Fruit fly (Drosophila melanogaster) whole organism, prepupa: ENCODE data around the gene CG13901.

Experiments used
- Blimp-1 ChIP-seq: fragments of 200-800 bp; sonication (Bioruptor generic); optimal IDR thresholded peaks from 3 replicates; lab custom pipeline; 2017; ENCODE audit warnings: missing biosample characterization, missing genetic modification characterization, mild to moderate bottlenecking, moderate library complexity, missing genetic modification reagents
- CG10631 ChIP-seq: fragments of 200-800 bp; sonication (Bioruptor generic); optimal IDR thresholded peaks from 2 replicates; lab custom pipeline; 2016; ENCODE audit warnings: missing biosample characterization, missing genetic modification characterization
- CG10669 ChIP-seq: fragments of 200-800 bp; sonication (Bioruptor generic); optimal IDR thresholded peaks from 3 replicates; lab custom pipeline; 2018; ENCODE audit warnings: missing biosample characterization, mild to moderate bottlenecking, missing genetic modification characterization, moderate library complexity
- CG11294 ChIP-seq: fragments of 200-800 bp; sonication (Bioruptor generic); IDR thresholded peaks from 2 replicates; pipeline ENCODE4 v1.3.6; 2022; ENCODE audit warnings: missing biosample characterization, missing genetic modification characterization
- CG11762 ChIP-seq: fragments of 200-800 bp; sonication (Bioruptor generic); optimal IDR thresholded peaks from 3 replicates; lab custom pipeline; 2016; ENCODE audit warnings: missing biosample characterization, missing genetic modification characterization; ENCODE audit not compliant: insufficient read depth
- CG15336 ChIP-seq: fragments of 200-800 bp; sonication (Bioruptor generic); IDR thresholded peaks from 2 replicates; pipeline ENCODE4 v1.3.6; 2022; ENCODE audit warnings: missing biosample characterization, missing genetic modification characterization
- CG1621 ChIP-seq: fragments of 200-800 bp; sonication (Bioruptor generic); optimal IDR thresholded peaks from 3 replicates; lab custom pipeline; 2018; ENCODE audit warnings: missing biosample characterization, mild to moderate bottlenecking, missing genetic modification characterization
- CG16779 ChIP-seq: fragments of 200-800 bp; sonication (Bioruptor generic); optimal IDR thresholded peaks from 3 replicates; lab custom pipeline; 2017; ENCODE audit warnings: missing biosample characterization, mild to moderate bottlenecking, missing genetic modification characterization
- CG3032 ChIP-seq: fragments of 200-800 bp; optimal IDR thresholded peaks from 2 replicates; lab custom pipeline; 2019; ENCODE audit warnings: missing biosample characterization, mild to moderate bottlenecking, missing genetic modification characterization, moderate library complexity
- CG31627 ChIP-seq: fragments of 200-800 bp; sonication (Bioruptor generic); optimal IDR thresholded peaks from 3 replicates; lab custom pipeline; 2016; ENCODE audit warnings: missing biosample characterization, missing genetic modification characterization
- CG32006 ChIP-seq: fragments of 200-800 bp; sonication (Bioruptor generic); optimal IDR thresholded peaks from 3 replicates; lab custom pipeline; 2017; ENCODE audit warnings: missing biosample characterization, mild to moderate bottlenecking, missing genetic modification characterization
- CG34406 ChIP-seq: fragments of 200-800 bp; sonication (Bioruptor generic); optimal IDR thresholded peaks from 3 replicates; lab custom pipeline; 2016; ENCODE audit warnings: missing biosample characterization, missing genetic modification characterization
- CG6163 ChIP-seq: fragments of 200-800 bp; sonication (Bioruptor generic); IDR thresholded peaks from 3 replicates; pipeline ENCODE4 v1.3.6; 2022; ENCODE audit warnings: missing biosample characterization, missing genetic modification characterization
- CG6276 ChIP-seq: fragments of 200-800 bp; sonication (Bioruptor generic); optimal IDR thresholded peaks from 2 replicates; lab custom pipeline; 2017; ENCODE audit warnings: missing biosample characterization, mild to moderate bottlenecking, missing genetic modification characterization
- CG6792 ChIP-seq: fragments of 200-800 bp; sonication (Bioruptor generic); optimal IDR thresholded peaks from 3 replicates; lab custom pipeline; 2016; ENCODE audit warnings: missing biosample characterization, missing genetic modification characterization
- CG7368 ChIP-seq: fragments of 200-800 bp; sonication (Bioruptor generic); optimal IDR thresholded peaks from 3 replicates; lab custom pipeline; 2016; ENCODE audit warnings: missing biosample characterization, missing genetic modification characterization
- CG8319 ChIP-seq: fragments of 200-800 bp; sonication (Bioruptor generic); optimal IDR thresholded peaks from 3 replicates; lab custom pipeline; 2016; ENCODE audit warnings: missing biosample characterization, missing genetic modification characterization
- CG8632 ChIP-seq: fragments of 200-800 bp; sonication (Bioruptor generic); optimal IDR thresholded peaks from 3 replicates; lab custom pipeline; 2016; ENCODE audit warnings: missing biosample characterization, missing genetic modification characterization
- CG9139 ChIP-seq: fragments of 200-800 bp; sonication (Bioruptor generic); optimal IDR thresholded peaks from 3 replicates; lab custom pipeline; 2017; ENCODE audit warnings: missing biosample characterization, mild to moderate bottlenecking, missing genetic modification characterization
- Eip75B ChIP-seq: fragments of 200-800 bp; sonication (Bioruptor generic); optimal IDR thresholded peaks from 3 replicates; lab custom pipeline; 2016; ENCODE audit warnings: missing biosample characterization, missing genetic modification characterization
- Eip93F ChIP-seq: fragments of 200-800 bp; sonication (Bioruptor generic); optimal IDR thresholded peaks from 2 replicates; lab custom pipeline; 2016; ENCODE audit warnings: missing biosample characterization, mild to moderate bottlenecking, missing genetic modification characterization
- Ets96B ChIP-seq: fragments of 200-800 bp; optimal IDR thresholded peaks from 2 replicates; lab custom pipeline; 2019; ENCODE audit warnings: missing biosample characterization, mild to moderate bottlenecking, missing genetic modification characterization, moderate library complexity
- Hr39 ChIP-seq: fragments of 200-800 bp; sonication (Bioruptor generic); optimal IDR thresholded peaks from 2 replicates; lab custom pipeline; 2016; ENCODE audit warnings: missing biosample characterization, missing genetic modification characterization
- Hr4 ChIP-seq: fragments of 200-800 bp; sonication (Bioruptor generic); optimal IDR thresholded peaks from 3 replicates; lab custom pipeline; 2016; ENCODE audit warnings: missing biosample characterization, missing genetic modification characterization
- Lpt ChIP-seq: fragments of 200-800 bp; sonication (Bioruptor generic); optimal IDR thresholded peaks from 3 replicates; lab custom pipeline; 2016; ENCODE audit warnings: missing biosample characterization, missing genetic modification characterization
- OdsH ChIP-seq: fragments of 200-800 bp; sonication (Bioruptor generic); optimal IDR thresholded peaks from 3 replicates; lab custom pipeline; 2016; ENCODE audit warnings: missing biosample characterization, missing genetic modification characterization
- Sox102F ChIP-seq: fragments of 200-800 bp; sonication (Bioruptor generic); optimal IDR thresholded peaks from 2 replicates; lab custom pipeline; 2016; ENCODE audit warnings: missing biosample characterization, mild to moderate bottlenecking, missing genetic modification characterization
- Sox14 ChIP-seq: fragments of 200-800 bp; sonication (Bioruptor generic); optimal IDR thresholded peaks from 3 replicates; lab custom pipeline; 2016; ENCODE audit warnings: missing biosample characterization, missing genetic modification characterization
- achi ChIP-seq: fragments of 200-800 bp; sonication (Bioruptor generic); optimal IDR thresholded peaks from 3 replicates; lab custom pipeline; 2016; ENCODE audit warnings: missing biosample characterization, missing genetic modification characterization
- acj6 ChIP-seq: fragments of 200-800 bp; sonication (Bioruptor generic); optimal IDR thresholded peaks from 3 replicates; lab custom pipeline; 2016; ENCODE audit warnings: missing biosample characterization, missing genetic modification characterization
- cyc ChIP-seq: fragments of 200-800 bp; sonication (Bioruptor generic); optimal IDR thresholded peaks from 3 replicates; lab custom pipeline; 2016; ENCODE audit warnings: missing biosample characterization, missing genetic modification characterization
- dac ChIP-seq: fragments of 200-800 bp; sonication (Bioruptor generic); optimal IDR thresholded peaks from 2 replicates; lab custom pipeline; 2017; ENCODE audit warnings: missing biosample characterization, mild to moderate bottlenecking, missing genetic modification characterization
- eg ChIP-seq: fragments of 200-800 bp; sonication (Bioruptor generic); IDR thresholded peaks from 3 replicates; pipeline ENCODE4 v1.3.6; 2022; ENCODE audit warnings: missing biosample characterization, missing genetic modification characterization
- esn ChIP-seq: fragments of 200-800 bp; sonication (Bioruptor generic); optimal IDR thresholded peaks from 2 replicates; lab custom pipeline; 2016; ENCODE audit warnings: missing biosample characterization, mild to moderate bottlenecking, missing genetic modification characterization, moderate library complexity
- fd59A ChIP-seq: fragments of 200-800 bp; sonication (Bioruptor generic); optimal IDR thresholded peaks from 2 replicates; lab custom pipeline; 2017; ENCODE audit warnings: missing biosample characterization, mild to moderate bottlenecking, missing genetic modification characterization, missing genetic modification reagents
- fkh ChIP-seq: fragments of 200-800 bp; sonication (Bioruptor generic); optimal IDR thresholded peaks from 3 replicates; lab custom pipeline; 2017; ENCODE audit warnings: missing biosample characterization, mild to moderate bottlenecking, missing genetic modification characterization, moderate library complexity
- lz ChIP-seq: fragments of 200-800 bp; sonication (Bioruptor generic); optimal IDR thresholded peaks from 3 replicates; lab custom pipeline; 2016; ENCODE audit warnings: missing biosample characterization, missing genetic modification characterization
- pdm3 ChIP-seq: fragments of 200-800 bp; sonication (Bioruptor generic); optimal IDR thresholded peaks from 3 replicates; lab custom pipeline; 2016; ENCODE audit warnings: missing biosample characterization, missing genetic modification characterization
- salr ChIP-seq, 2 experiments: fragments of 200-800 bp; sonication (Bioruptor generic); optimal IDR thresholded peaks; 3 replicates each; lab custom pipeline; 2016 to 2018; ENCODE audit warnings: missing biosample characterization in 2 of 2, missing genetic modification characterization in 2 of 2, mild to moderate bottlenecking in 1 of 2
- spab ChIP-seq: fragments of 200-800 bp; sonication (Bioruptor generic); optimal IDR thresholded peaks from 2 replicates; lab custom pipeline; 2017; ENCODE audit warnings: missing biosample characterization, mild to moderate bottlenecking, missing genetic modification characterization, missing genetic modification reagents
- topi ChIP-seq: fragments of 200-800 bp; sonication (Bioruptor generic); optimal IDR thresholded peaks from 3 replicates; lab custom pipeline; 2016; ENCODE audit warnings: missing biosample characterization, missing genetic modification characterization
- vri ChIP-seq: fragments of 200-800 bp; sonication (Bioruptor generic); optimal IDR thresholded peaks from 3 replicates; lab custom pipeline; 2016; ENCODE audit warnings: missing biosample characterization, mild to moderate bottlenecking, missing genetic modification characterization

Gene CG13901

dm6 chr3L:851061-851460 is 13.4 kb upstream of the CG13901 start, which contains the start of gene Dci (continued):
- TF ChIP-seq cyc (GFP tag; lab: Kevin White, UChicago) (peak; percentile 71), Hr4 (GFP tag; lab: Kevin White, UChicago) (no peak), CG8632 (GFP tag; lab: Kevin White, UChicago) (no peak), CG6792 (GFP tag; lab: Kevin White, UChicago) (peak; percentile 48), eg (GFP tag; lab: Robert Waterston, UW) (peak; percentile 64), CG11762 (GFP tag; lab: Kevin White, UChicago) (peak; percentile 40), vri (GFP tag; lab: Kevin White, UChicago) (no peak), topi (GFP tag; lab: Kevin White, UChicago) (peak; percentile 74), CG6163 (GFP tag; lab: Robert Waterston, UW) (peak; percentile 87), OdsH (GFP tag; lab: Kevin White, UChicago) (peak; percentile 76), CG1621 (peak; percentile 2), CG32006 (GFP tag; lab: Kevin White, UChicago) (peak; percentile 62), CG6276 (GFP tag; lab: Kevin White, UChicago) (no peak), fkh (no peak), CG34406 (GFP tag; lab: Kevin White, UChicago) (no peak), CG10669 (GFP tag; lab: Kevin White, UChicago) (no peak), CG15336 (peak; percentile 57), Eip93F (GFP tag; lab: Kevin White, UChicago) (no peak), Sox102F (peak; percentile 51), CG10631 (GFP tag; lab: Kevin White, UChicago) (peak; percentile 72), CG7368 (GFP tag; lab: Kevin White, UChicago) (peak; percentile 16), lz (peak; percentile 70), esn (GFP tag; lab: Kevin White, UChicago) (peak; percentile 77), fd59A (GFP tag; lab: Kevin White, UChicago) (peak; percentile 4), CG9139 (GFP tag; lab: Kevin White, UChicago) (no peak), CG31627 (GFP tag; lab: Kevin White, UChicago) (peak; percentile 80), achi (GFP tag; lab: Kevin White, UChicago) (peak; percentile 45), pdm3 (peak; percentile 68), CG3032 (tag; lab: Kevin White, UChicago) (peak; percentile 58), Ets96B (no peak), Blimp-1 (GFP tag; lab: Kevin White, UChicago) (no peak), CG8319 (peak; percentile 35), salr (GFP tag; optimal IDR thresholded peaks at IDR 0.05; lab: Kevin White, UChicago) (peak in 1 of 2 experiments; percentile 33), spab (GFP tag; lab: Kevin White, UChicago) (no peak)
- TF ChIP-seq, all 60 proteins: peak for 36

- TF ChIP-seq CG16779 = no peak
- TF ChIP-seq, all 60 proteins: peak for 0
These were observed 6.0 kb upstream of the CG13901 start, which contains the start of gene Cep290 for dm6 chr3L:843626-844025. Gene Cep290 (plus strand): TSS chr3L:843926.

dm6 chr3L:841260-841659 is 3.6 kb upstream of the CG13901 start, which contains the start of the genes JMJD5 and Gr61a:
Gene JMJD5 (minus strand): TSS chr3L:841360.
Gene Gr61a (plus strand): TSS chr3L:841451.
- no peak for TF ChIP-seq Hr39 (GFP tag; lab: Kevin White, UChicago)
- TF ChIP-seq CG8319 = no peak
- TF ChIP-seq Blimp-1 (GFP tag; lab: Kevin White, UChicago) = no peak
- no peak for TF ChIP-seq lz
- no peak for TF ChIP-seq CG34406 (GFP tag; lab: Kevin White, UChicago)
- TF ChIP-seq acj6 (GFP tag; lab: Kevin White, UChicago) = no peak
- TF ChIP-seq CG11294 (GFP tag; lab: Robert Waterston, UW) = no peak
- no peak for TF ChIP-seq esn (GFP tag; lab: Kevin White, UChicago)
- TF ChIP-seq Sox14 = no peak
- TF ChIP-seq CG31627 (GFP tag; lab: Kevin White, UChicago) = no peak
- no peak for TF ChIP-seq CG3032 (tag; lab: Kevin White, UChicago)
- TF ChIP-seq CG1621 = no peak
- TF ChIP-seq dac (GFP tag; lab: Kevin White, UChicago) = no peak
- TF ChIP-seq CG11762 (GFP tag; lab: Kevin White, UChicago) = no peak
- TF ChIP-seq vri (GFP tag; lab: Kevin White, UChicago) = no peak
- no peak for TF ChIP-seq Eip75B
- no peak for TF ChIP-seq Lpt (GFP tag; lab: Kevin White, UChicago)
- TF ChIP-seq, all 60 proteins: peak for 0
